Worm (Caenorhabditis elegans) whole organism, L3 larva: ENCODE data around the gene dsl-5.

Experiments used
- ZK546.5 ChIP-seq: sonication (generic microtip); optimal IDR thresholded peaks from 2 replicates; lab custom pipeline; 2017; ENCODE audit warnings: missing biosample characterization, missing genetic modification characterization
- aly-2 ChIP-seq: fragments of 150-350 bp; optimal IDR thresholded peaks from 2 replicates; lab custom pipeline; 2014; ENCODE audit warnings: missing biosample characterization, missing genetic modification characterization
- ama-1 ChIP-seq: fragments of 150-350 bp; optimal IDR thresholded peaks from 2 replicates; lab custom pipeline; 2018
- egl-27 ChIP-seq: sonication (generic microtip); optimal IDR thresholded peaks from 4 replicates; lab custom pipeline; 2017; ENCODE audit warnings: missing biosample characterization, missing genetic modification reagents, missing genetic modification characterization
- nhr-28 ChIP-seq: fragments of 150-350 bp; optimal IDR thresholded peaks from 2 replicates; lab custom pipeline; 2014; ENCODE audit warnings: missing biosample characterization, missing genetic modification characterization
- pha-4 ChIP-seq: fragments of 150-350 bp; optimal IDR thresholded peaks from 2 replicates; lab custom pipeline; 2014; ENCODE audit warnings: missing biosample characterization, missing genetic modification reagents, missing genetic modification characterization
- tbx-2 ChIP-seq: sonication (generic microtip); optimal IDR thresholded peaks from 2 replicates; lab custom pipeline; 2016; ENCODE audit warnings: mild to moderate bottlenecking, missing genetic modification characterization, missing compliant biosample characterization

DNA sequence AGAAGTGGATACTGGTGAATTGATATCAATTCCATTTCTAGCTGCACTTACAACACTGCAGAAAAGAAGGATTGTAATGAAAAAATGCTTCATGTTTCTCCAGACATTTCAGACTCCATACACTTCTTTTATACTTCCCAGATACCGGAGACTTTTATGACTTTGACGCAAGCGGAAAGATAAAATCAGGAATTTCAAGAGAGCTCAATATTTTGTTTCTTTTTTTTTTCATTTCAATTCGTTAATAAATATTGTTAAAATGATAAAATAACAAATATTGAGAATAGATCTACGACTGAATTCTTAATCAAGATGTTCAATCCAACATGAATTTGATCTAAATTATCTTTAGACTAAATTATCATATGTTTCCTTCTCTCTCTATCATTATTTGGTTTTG lies 4.7 kb upstream of the dsl-5 start, which contains the start of gene lys-5:
- TF ChIP-seq tbx-2 (tag; lab: Kevin White, UChicago) (no peak), aly-2 (no peak), ama-1 (lab: Kevin White, UChicago) (no peak), egl-27 (no peak), nhr-28 (tag; lab: Kevin White, UChicago) (no peak), ZK546.5 (tag; lab: Kevin White, UChicago) (no peak), pha-4 (tag; lab: Kevin White, UChicago) (no peak)
